Fruit fly (Drosophila melanogaster) whole organism, embryonic: ENCODE data around the gene Tusp.
A peak's percentile ranks its signal among the peaks of the same experiment; 100 is the strongest.

Experiments
- B-H1 ChIP-seq: fragments of 200-800 bp; sonication (Bioruptor generic); IDR thresholded peaks from 3 replicates; pipeline ENCODE4 v1.3.6; 2022; ENCODE audit warnings: missing biosample characterization, missing genetic modification characterization
- Bteb2 ChIP-seq: fragments of 200-800 bp; sonication (Bioruptor generic); optimal IDR thresholded peaks from 2 replicates; lab custom pipeline; 2016; ENCODE audit warnings: missing biosample characterization, missing genetic modification characterization
- C15 ChIP-seq: fragments of 200-800 bp; sonication (Bioruptor generic); IDR thresholded peaks from 3 replicates; pipeline ENCODE4 v1.3.6; 2022; ENCODE audit warnings: missing biosample characterization, missing genetic modification characterization
- CG11085 ChIP-seq: fragments of 200-800 bp; sonication (Bioruptor generic); IDR thresholded peaks from 2 replicates; pipeline ENCODE4 v1.3.6; 2022; ENCODE audit warnings: missing biosample characterization, missing genetic modification characterization
- CG11696 ChIP-seq: fragments of 200-800 bp; sonication (Bioruptor generic); IDR thresholded peaks from 2 replicates; pipeline ENCODE4 v1.3.6; 2022; ENCODE audit warnings: missing biosample characterization, missing genetic modification characterization
- CG13296 ChIP-seq: fragments of 200-800 bp; sonication (Bioruptor generic); optimal IDR thresholded peaks from 3 replicates; lab custom pipeline; 2018; ENCODE audit warnings: missing biosample characterization, mild to moderate bottlenecking, missing genetic modification characterization
- CG17568 ChIP-seq: fragments of 200-800 bp; sonication (Bioruptor generic); optimal IDR thresholded peaks from 2 replicates; lab custom pipeline; 2018; ENCODE audit warnings: missing biosample characterization, mild to moderate bottlenecking, missing genetic modification characterization, moderate library complexity
- CG1792 ChIP-seq: fragments of 200-800 bp; sonication (Bioruptor generic); optimal IDR thresholded peaks from 2 replicates; lab custom pipeline; 2016; ENCODE audit warnings: missing biosample characterization, missing genetic modification characterization
- CG18476 ChIP-seq: fragments of 200-800 bp; sonication (Bioruptor generic); optimal IDR thresholded peaks from 2 replicates; lab custom pipeline; 2016; ENCODE audit warnings: missing biosample characterization, mild to moderate bottlenecking, missing genetic modification characterization
- CG18619 ChIP-seq: fragments of 200-800 bp; sonication (Bioruptor generic); optimal IDR thresholded peaks from 3 replicates; lab custom pipeline; 2017; ENCODE audit warnings: missing biosample characterization, mild to moderate bottlenecking, missing genetic modification characterization
- CG18764 ChIP-seq: fragments of 200-800 bp; sonication (Bioruptor generic); optimal IDR thresholded peaks from 3 replicates; lab custom pipeline; 2016; ENCODE audit warnings: missing biosample characterization, missing genetic modification characterization
- CG3407 ChIP-seq: fragments of 200-800 bp; sonication (Bioruptor generic); optimal IDR thresholded peaks from 2 replicates; lab custom pipeline; 2018; ENCODE audit warnings: missing biosample characterization, mild to moderate bottlenecking, missing genetic modification characterization
- CG3847 ChIP-seq: fragments of 200-800 bp; sonication (Bioruptor generic); IDR thresholded peaks from 2 replicates; pipeline ENCODE4 v1.3.6; 2022; ENCODE audit warnings: missing biosample characterization, missing genetic modification characterization
- CG3995 ChIP-seq: fragments of 200-800 bp; sonication (Bioruptor generic); optimal IDR thresholded peaks from 3 replicates; lab custom pipeline; 2016; ENCODE audit warnings: missing biosample characterization, missing genetic modification characterization
- CG4360 ChIP-seq: fragments of 200-800 bp; sonication (Bioruptor generic); IDR thresholded peaks from 2 replicates; pipeline ENCODE4 v1.3.6; 2022; ENCODE audit warnings: missing biosample characterization, missing genetic modification characterization
- CG5245 ChIP-seq: fragments of 200-800 bp; sonication (Bioruptor generic); optimal IDR thresholded peaks from 3 replicates; lab custom pipeline; 2016; ENCODE audit warnings: missing biosample characterization, missing genetic modification characterization
- CG7271 ChIP-seq: fragments of 200-800 bp; sonication (Bioruptor generic); optimal IDR thresholded peaks from 2 replicates; lab custom pipeline; 2018; ENCODE audit warnings: missing biosample characterization, mild to moderate bottlenecking, missing genetic modification characterization, moderate library complexity
- CG7987 ChIP-seq: fragments of 200-800 bp; sonication (Bioruptor generic); optimal IDR thresholded peaks from 2 replicates; lab custom pipeline; 2018; ENCODE audit warnings: missing biosample characterization, mild to moderate bottlenecking, missing genetic modification characterization, moderate library complexity
- CG8478 ChIP-seq: fragments of >200 bp; optimal IDR thresholded peaks from 2 replicates; lab custom pipeline; 2018
- CG8765 ChIP-seq: fragments of 200-800 bp; sonication (Bioruptor generic); IDR thresholded peaks from 2 replicates; pipeline ENCODE4 v1.3.6; 2022; ENCODE audit warnings: missing biosample characterization, missing genetic modification characterization
- CG9437 ChIP-seq: fragments of 200-800 bp; sonication (Bioruptor generic); optimal IDR thresholded peaks from 2 replicates; lab custom pipeline; 2018; ENCODE audit warnings: missing biosample characterization, mild to moderate bottlenecking, missing genetic modification characterization
- CG9727 ChIP-seq: fragments of 200-800 bp; sonication (Bioruptor generic); optimal IDR thresholded peaks from 3 replicates; lab custom pipeline; 2017; ENCODE audit warnings: missing biosample characterization, mild to moderate bottlenecking, missing genetic modification characterization
- Camta ChIP-seq: fragments of 200-800 bp; sonication (Bioruptor generic); optimal IDR thresholded peaks from 2 replicates; lab custom pipeline; 2016; ENCODE audit warnings: missing biosample characterization, missing genetic modification characterization
- Ets97D ChIP-seq: fragments of 200-800 bp; sonication (Bioruptor generic); optimal IDR thresholded peaks from 3 replicates; lab custom pipeline; 2016; ENCODE audit warnings: missing biosample characterization, missing genetic modification characterization
- Fer2 ChIP-seq: fragments of 200-800 bp; sonication (Bioruptor generic); optimal IDR thresholded peaks from 2 replicates; lab custom pipeline; 2018; ENCODE audit warnings: missing biosample characterization, mild to moderate bottlenecking, missing genetic modification characterization, moderate library complexity
- HmgD ChIP-seq: fragments of 200-800 bp; sonication (Bioruptor generic); optimal IDR thresholded peaks from 3 replicates; lab custom pipeline; 2016; ENCODE audit warnings: missing biosample characterization, missing genetic modification characterization
- Oaz ChIP-seq: fragments of 200-800 bp; sonication (Bioruptor generic); IDR thresholded peaks from 2 replicates; pipeline ENCODE4 v1.3.6; 2022; ENCODE audit warnings: missing biosample characterization, missing genetic modification characterization
- Scr ChIP-seq: fragments of 200-800 bp; sonication (Bioruptor generic); IDR thresholded peaks from 2 replicates; pipeline ENCODE4 v1.3.6; 2022; ENCODE audit warnings: missing biosample characterization, missing genetic modification characterization; ENCODE audit not compliant: partially characterized antibody
- Side ChIP-seq: fragments of 200-800 bp; sonication (Bioruptor generic); optimal IDR thresholded peaks from 2 replicates; lab custom pipeline; 2016; ENCODE audit warnings: missing biosample characterization, missing genetic modification characterization
- TFAM ChIP-seq: fragments of 200-800 bp; sonication (Bioruptor generic); optimal IDR thresholded peaks from 2 replicates; lab custom pipeline; 2017; ENCODE audit warnings: missing biosample characterization, missing genetic modification characterization, inconsistent platforms
- bbx ChIP-seq: fragments of 200-800 bp; sonication (Bioruptor generic); IDR thresholded peaks from 2 replicates; pipeline ENCODE4 v1.3.6; 2022; ENCODE audit warnings: missing biosample characterization, missing genetic modification characterization; ENCODE audit not compliant: partially characterized antibody
- bcd ChIP-seq: fragments of 200-800 bp; sonication (Bioruptor generic); optimal IDR thresholded peaks from 2 replicates; lab custom pipeline; 2017; ENCODE audit warnings: missing biosample characterization, mild to moderate bottlenecking, missing genetic modification characterization
- bsh ChIP-seq, 2 experiments: fragments of 200-800 bp; sonication (Bioruptor generic); optimal IDR thresholded peaks; 2 replicates each; lab custom pipeline; 2017 to 2018; ENCODE audit warnings: mild to moderate bottlenecking in 2 of 2, missing biosample characterization in 2 of 2, missing genetic modification characterization in 2 of 2, moderate library complexity in 1 of 2
- dpn ChIP-seq, 2 experiments: fragments of 200-800 bp; sonication (Bioruptor generic); optimal IDR thresholded peaks; 3 replicates each; lab custom pipeline; 2016; ENCODE audit warnings: missing biosample characterization in 2 of 2, missing genetic modification characterization in 2 of 2
- ewg ChIP-seq: fragments of 200-800 bp; sonication (Bioruptor generic); optimal IDR thresholded peaks from 3 replicates; lab custom pipeline; 2017; ENCODE audit warnings: mild to moderate bottlenecking, missing biosample characterization, missing genetic modification reagents, missing genetic modification characterization
- fd96Cb ChIP-seq: fragments of 200-800 bp; sonication (Bioruptor generic); optimal IDR thresholded peaks from 2 replicates; lab custom pipeline; 2018; ENCODE audit warnings: missing biosample characterization, mild to moderate bottlenecking, missing genetic modification characterization, moderate library complexity
- hkb ChIP-seq, 2 experiments: fragments of 200-800 bp in 1 of 2; fragments of >200 bp in 1 of 2; sonication (Bioruptor generic) in 1 of 2; IDR thresholded peaks in 1 of 2; optimal IDR thresholded peaks in 1 of 2; 2 replicates each; pipeline versions ENCODE4 v1.3.6 to Lab custom; 2017 to 2022; ENCODE audit warnings: missing biosample characterization in 1 of 2, missing genetic modification characterization in 1 of 2
- lov ChIP-seq, 2 experiments: fragments of 200-800 bp in 1 of 2; fragments of >200 bp in 1 of 2; sonication (Bioruptor generic) in 1 of 2; IDR thresholded peaks in 1 of 2; optimal IDR thresholded peaks in 1 of 2; 2 replicates in 1 of 2; 3 replicates in 1 of 2; pipeline versions ENCODE4 v1.3.6 to Lab custom; 2017 to 2022; ENCODE audit warnings: missing biosample characterization in 1 of 2, missing genetic modification characterization in 1 of 2
- nau ChIP-seq: fragments of 200-800 bp; sonication (Bioruptor generic); optimal IDR thresholded peaks from 3 replicates; lab custom pipeline; 2017; ENCODE audit warnings: missing biosample characterization, mild to moderate bottlenecking, missing genetic modification characterization, missing genetic modification reagents
- nerfin-1 ChIP-seq: fragments of 200-800 bp; sonication (Bioruptor generic); optimal IDR thresholded peaks from 3 replicates; lab custom pipeline; 2019; ENCODE audit warnings: missing biosample characterization, mild to moderate bottlenecking, missing genetic modification characterization, moderate library complexity
- pum ChIP-seq: fragments of 200-800 bp; sonication (Bioruptor generic); optimal IDR thresholded peaks from 2 replicates; lab custom pipeline; 2016; ENCODE audit warnings: missing biosample characterization, missing genetic modification characterization
- pzg ChIP-seq: fragments of 200-800 bp; sonication (Bioruptor generic); optimal IDR thresholded peaks from 3 replicates; lab custom pipeline; 2018; ENCODE audit warnings: missing biosample characterization, mild to moderate bottlenecking, missing genetic modification characterization, moderate library complexity
- salm ChIP-seq: fragments of 200-800 bp; sonication (Bioruptor generic); optimal IDR thresholded peaks from 2 replicates; lab custom pipeline; 2018; ENCODE audit warnings: missing biosample characterization, mild to moderate bottlenecking, missing genetic modification characterization
- schlank ChIP-seq: fragments of 200-800 bp; sonication (Bioruptor generic); optimal IDR thresholded peaks from 2 replicates; lab custom pipeline; 2018; ENCODE audit warnings: missing biosample characterization, mild to moderate bottlenecking, missing genetic modification characterization
- sim ChIP-seq: fragments of 200-800 bp; sonication (Bioruptor generic); IDR thresholded peaks from 2 replicates; pipeline ENCODE4 v1.3.6; 2022; ENCODE audit warnings: missing biosample characterization, missing genetic modification characterization
- sna ChIP-seq: fragments of 200-800 bp; sonication (Bioruptor generic); IDR thresholded peaks from 2 replicates; pipeline ENCODE4 v1.3.6; 2022; ENCODE audit warnings: missing biosample characterization, missing genetic modification characterization; ENCODE audit not compliant: partially characterized antibody
- sqz ChIP-seq: fragments of 200-800 bp; sonication (Bioruptor generic); optimal IDR thresholded peaks from 3 replicates; lab custom pipeline; 2018; ENCODE audit warnings: missing biosample characterization, mild to moderate bottlenecking, missing genetic modification characterization
- tin ChIP-seq: fragments of 200-800 bp; sonication (Bioruptor generic); optimal IDR thresholded peaks from 3 replicates; lab custom pipeline; 2016; ENCODE audit warnings: missing biosample characterization, missing genetic modification characterization
- tll ChIP-seq, 2 experiments: fragments of 200-800 bp in 1 of 2; fragments of >200 bp in 1 of 2; sonication (Bioruptor generic) in 1 of 2; optimal IDR thresholded peaks; 2 replicates each; lab custom pipeline; 2017 to 2019; ENCODE audit warnings: missing biosample characterization in 2 of 2, missing genetic modification characterization in 2 of 2, mild to moderate bottlenecking in 1 of 2, moderate library complexity in 1 of 2
- tx ChIP-seq: fragments of 200-800 bp; sonication (Bioruptor generic); optimal IDR thresholded peaks from 2 replicates; lab custom pipeline; 2016; ENCODE audit warnings: missing biosample characterization, missing genetic modification characterization

Gene Tusp

DNA sequence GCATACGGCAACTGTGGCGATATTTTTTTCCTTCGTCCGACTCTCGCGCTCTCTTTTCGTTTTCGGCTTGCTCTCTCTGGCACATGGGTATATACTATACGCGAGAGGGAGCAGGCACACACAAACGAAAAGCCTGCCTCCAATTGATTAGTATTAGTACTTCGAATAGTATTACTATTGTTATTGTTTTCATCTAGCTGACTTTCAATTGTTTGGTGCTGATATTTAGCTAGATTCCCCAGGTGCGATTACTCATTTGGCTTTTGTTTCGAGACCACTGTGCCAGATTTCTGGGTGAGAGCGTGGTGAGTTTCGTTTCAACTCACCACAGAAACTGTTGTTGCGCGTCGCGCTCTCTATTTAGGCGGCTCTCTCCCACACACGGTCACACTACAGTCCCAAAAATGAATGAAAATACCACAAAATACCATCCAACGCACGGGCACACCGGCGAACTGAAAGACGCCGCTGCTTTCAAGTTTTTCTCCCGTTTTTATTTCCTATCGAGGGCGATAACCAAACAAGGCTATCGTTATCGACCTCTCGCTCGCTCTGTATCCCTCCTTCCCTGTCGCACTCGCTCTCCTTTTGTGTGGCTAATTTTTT is 26.3 kb upstream of the Tusp start (continued):
- TF ChIP-seq dpn (GFP tag; optimal IDR thresholded peaks at IDR 0.05; lab: Kevin White, UChicago) (peak; percentile 22 to 60), CG3407 (GFP tag; lab: Kevin White, UChicago) (no peak), CG3847 (GFP tag; lab: Robert Waterston, UW) (no peak), CG9437 (GFP tag; lab: Kevin White, UChicago) (no peak), tx (GFP tag; lab: Kevin White, UChicago) (peak; percentile 10), CG11085 (no peak), TFAM (GFP tag; lab: Kevin White, UChicago) (no peak), CG5245 (peak; percentile 16), CG13296 (GFP tag; lab: Kevin White, UChicago) (peak; percentile 84), HmgD (peak; percentile 39), Scr (GFP tag; lab: Robert Waterston, UW) (no peak), CG8765 (GFP tag; lab: Robert Waterston, UW) (no peak), bsh (GFP tag; optimal IDR thresholded peaks at IDR 0.05; lab: Kevin White, UChicago) (peak; percentile 72 to 78), sna (no peak), schlank (tag; lab: Kevin White, UChicago) (peak; percentile 39), lov (optimal IDR thresholded peaks at IDR 0.05; lab: Kevin White, UChicago) (no peak), lov (GFP tag; IDR thresholded peaks at IDR 0.05; lab: Robert Waterston, UW) (no peak), Ets97D (GFP tag; lab: Kevin White, UChicago) (peak; percentile 89), CG18764 (GFP tag; lab: Kevin White, UChicago) (no peak), CG7987 (peak; percentile 20), CG18476 (peak; percentile 37), CG7271 (peak; percentile 41), CG17568 (GFP tag; lab: Kevin White, UChicago) (no peak), C15 (no peak), CG8478 (lab: Kevin White, UChicago) (peak; percentile 8), nau (no peak), bbx (GFP tag; lab: Robert Waterston, UW) (no peak), ewg (GFP tag; lab: Kevin White, UChicago) (peak; percentile 92), Oaz (no peak), B-H1 (no peak)

DNA sequence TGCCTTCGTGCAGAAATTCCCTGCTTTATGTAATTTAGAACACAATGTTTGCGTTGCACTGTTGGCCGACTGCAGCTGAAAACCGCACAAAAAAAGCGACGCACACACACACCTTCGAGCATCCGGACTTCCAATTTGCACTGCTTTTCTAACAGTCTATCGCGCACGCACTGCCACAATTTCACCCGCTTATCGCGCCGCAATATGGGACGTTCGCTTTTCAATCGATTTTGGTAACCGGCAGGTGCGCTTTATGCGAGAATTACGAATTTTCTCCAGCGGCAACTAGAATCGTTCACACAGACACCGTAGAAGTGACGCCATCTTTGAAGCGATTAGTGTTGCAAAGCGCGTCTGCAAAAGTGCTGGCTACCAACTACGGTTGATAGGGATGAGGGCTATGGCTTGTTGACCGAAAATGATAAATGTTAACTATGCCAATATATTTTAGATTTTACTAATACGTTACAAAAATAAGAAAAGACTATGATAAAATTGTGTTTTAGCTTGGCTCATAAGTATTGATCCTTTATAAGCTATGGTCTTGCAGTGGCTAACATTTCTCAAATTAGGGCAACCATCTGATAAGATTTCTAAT is 25.7 kb upstream of the Tusp start, which contains the start of gene wdb:
Gene wdb, minus strand, starts transcription at position 352 of the 598 bp plus-strand sequence.
- TF ChIP-seq CG3995 (GFP tag; lab: Kevin White, UChicago) (no peak), sqz (GFP tag; lab: Kevin White, UChicago) (no peak), Side (GFP tag; lab: Kevin White, UChicago) (peak; percentile 43), CG11696 (GFP tag; lab: Robert Waterston, UW) (no peak), Fer2 (tag; lab: Kevin White, UChicago) (peak; percentile 38), pum (GFP tag; lab: Kevin White, UChicago) (peak; percentile 28), CG9727 (no peak), tll (GFP tag; optimal IDR thresholded peaks at IDR 0.05; lab: Kevin White, UChicago) (no peak), bcd (peak; percentile 54), CG8478 (lab: Kevin White, UChicago) (no peak), salm (tag; lab: Kevin White, UChicago) (no peak), fd96Cb (tag; lab: Kevin White, UChicago) (peak; percentile 18), Camta (peak; percentile 0), pzg (GFP tag; lab: Kevin White, UChicago) (peak; percentile 36), CG4360 (no peak), hkb (optimal IDR thresholded peaks at IDR 0.05; lab: Kevin White, UChicago) (no peak), hkb (GFP tag; IDR thresholded peaks at IDR 0.05; lab: Robert Waterston, UW) (no peak), tin (GFP tag; lab: Kevin White, UChicago) (peak; percentile 45), nerfin-1 (tag; lab: Kevin White, UChicago) (no peak), CG18619 (GFP tag; lab: Kevin White, UChicago) (peak; percentile 34), Bteb2 (GFP tag; lab: Kevin White, UChicago) (peak; percentile 46), CG1792 (GFP tag; lab: Kevin White, UChicago) (peak; percentile 6), sim (GFP tag; lab: Robert Waterston, UW) (no peak)
